Fruit fly (Drosophila melanogaster) whole organism, embryonic: Measurements from ENCODE around the gene mirr.

Source experiments
- Atf-2 ChIP-seq: fragments of 200-800 bp; sonication (Bioruptor generic); optimal IDR thresholded peaks from 2 replicates; lab custom pipeline; 2016; ENCODE audit warnings: missing biosample characterization, missing genetic modification characterization
- Bteb2 ChIP-seq: fragments of 200-800 bp; sonication (Bioruptor generic); optimal IDR thresholded peaks from 2 replicates; lab custom pipeline; 2016; ENCODE audit warnings: missing biosample characterization, missing genetic modification characterization
- CG10267 ChIP-seq: fragments of 200-800 bp; sonication (Bioruptor generic); optimal IDR thresholded peaks from 2 replicates; lab custom pipeline; 2018; ENCODE audit warnings: missing biosample characterization, mild to moderate bottlenecking, missing genetic modification characterization, moderate library complexity
- CG12236 ChIP-seq: fragments of 200-800 bp; sonication (Bioruptor generic); optimal IDR thresholded peaks from 2 replicates; lab custom pipeline; 2016; ENCODE audit warnings: missing biosample characterization, missing genetic modification characterization
- CG15073 ChIP-seq: fragments of 200-800 bp; sonication (Bioruptor generic); optimal IDR thresholded peaks from 2 replicates; lab custom pipeline; 2016; ENCODE audit warnings: missing biosample characterization, missing genetic modification characterization
- CG16779 ChIP-seq: fragments of 200-800 bp; sonication (Bioruptor generic); IDR thresholded peaks from 2 replicates; pipeline ENCODE4 v1.3.6; 2022; ENCODE audit warnings: missing biosample characterization, missing genetic modification characterization
- CG16813 ChIP-seq: fragments of 200-800 bp; sonication (Bioruptor generic); IDR thresholded peaks from 3 replicates; pipeline ENCODE4 v1.3.6; 2022; ENCODE audit warnings: missing biosample characterization, missing genetic modification characterization; ENCODE audit not compliant: partially characterized antibody
- CG17568 ChIP-seq: fragments of 200-800 bp; sonication (Bioruptor generic); optimal IDR thresholded peaks from 2 replicates; lab custom pipeline; 2018; ENCODE audit warnings: missing biosample characterization, mild to moderate bottlenecking, missing genetic modification characterization, moderate library complexity
- CG2889 ChIP-seq: fragments of 200-800 bp; sonication (Bioruptor generic); IDR thresholded peaks from 3 replicates; pipeline ENCODE4 v1.3.6; 2022; ENCODE audit warnings: missing biosample characterization, missing genetic modification characterization
- CG3163 ChIP-seq: fragments of 200-800 bp; sonication (Bioruptor generic); optimal IDR thresholded peaks from 3 replicates; lab custom pipeline; 2016; ENCODE audit warnings: missing biosample characterization, missing genetic modification characterization
- CG4360 ChIP-seq: fragments of 200-800 bp; sonication (Bioruptor generic); IDR thresholded peaks from 2 replicates; pipeline ENCODE4 v1.3.6; 2022; ENCODE audit warnings: missing biosample characterization, missing genetic modification characterization
- CG4707 ChIP-seq: fragments of 200-800 bp; sonication (Bioruptor generic); optimal IDR thresholded peaks from 2 replicates; lab custom pipeline; 2018; ENCODE audit warnings: missing biosample characterization, mild to moderate bottlenecking, missing genetic modification characterization, moderate library complexity
- CG6654 ChIP-seq: fragments of 200-800 bp; sonication (Bioruptor generic); optimal IDR thresholded peaks from 2 replicates; lab custom pipeline; 2017; ENCODE audit warnings: missing biosample characterization, mild to moderate bottlenecking, missing genetic modification characterization
- CG6791 ChIP-seq: fragments of 200-800 bp; sonication (Bioruptor generic); IDR thresholded peaks from 3 replicates; pipeline ENCODE4 v1.3.6; 2022; ENCODE audit warnings: missing biosample characterization, missing genetic modification characterization; ENCODE audit not compliant: partially characterized antibody
- CG6813 ChIP-seq: fragments of 200-800 bp; sonication (Bioruptor generic); optimal IDR thresholded peaks from 2 replicates; lab custom pipeline; 2017; ENCODE audit warnings: missing biosample characterization, missing genetic modification characterization, mild to moderate bottlenecking, moderate library complexity, missing genetic modification reagents
- CG7357 ChIP-seq: fragments of 200-800 bp; sonication (Bioruptor generic); IDR thresholded peaks from 3 replicates; pipeline ENCODE4 v1.3.6; 2022; ENCODE audit warnings: missing biosample characterization, missing genetic modification characterization
- CG8388 ChIP-seq: fragments of 200-800 bp; sonication (Bioruptor generic); optimal IDR thresholded peaks from 2 replicates; lab custom pipeline; 2019; ENCODE audit warnings: missing biosample characterization, mild to moderate bottlenecking, missing genetic modification characterization, moderate library complexity
- CG9727 ChIP-seq: fragments of 200-800 bp; sonication (Bioruptor generic); optimal IDR thresholded peaks from 3 replicates; lab custom pipeline; 2017; ENCODE audit warnings: missing biosample characterization, mild to moderate bottlenecking, missing genetic modification characterization
- CoRest ChIP-seq: fragments of 200-800 bp; sonication (Bioruptor generic); optimal IDR thresholded peaks from 3 replicates; lab custom pipeline; 2018; ENCODE audit warnings: missing biosample characterization, mild to moderate bottlenecking, missing genetic modification characterization, moderate library complexity
- D19A ChIP-seq: fragments of 200-800 bp; optimal IDR thresholded peaks from 3 replicates; lab custom pipeline; 2019; ENCODE audit warnings: missing biosample characterization, mild to moderate bottlenecking, missing genetic modification characterization, moderate library complexity
- E2f2 ChIP-seq: fragments of 200-800 bp; sonication (Bioruptor generic); IDR thresholded peaks from 2 replicates; pipeline ENCODE4 v1.3.6; 2022; ENCODE audit warnings: missing biosample characterization, missing genetic modification characterization
- Ets65A ChIP-seq: fragments of 200-800 bp; sonication (Bioruptor generic); peaks from one replicate; lab custom pipeline; 2016; ENCODE audit warnings: missing biosample characterization, missing genetic modification characterization
- HLH54F ChIP-seq: fragments of 200-800 bp; sonication (Bioruptor generic); optimal IDR thresholded peaks from 3 replicates; lab custom pipeline; 2016; ENCODE audit warnings: missing biosample characterization, missing genetic modification characterization
- HmgZ ChIP-seq: fragments of 200-800 bp; sonication (Bioruptor generic); optimal IDR thresholded peaks from 2 replicates; lab custom pipeline; 2018; ENCODE audit warnings: missing biosample characterization, mild to moderate bottlenecking, missing genetic modification characterization
- Hmx ChIP-seq: fragments of 200-800 bp; sonication (Bioruptor generic); optimal IDR thresholded peaks from 2 replicates; lab custom pipeline; 2016; ENCODE audit warnings: missing biosample characterization, missing genetic modification characterization
- Jarid2 ChIP-seq: fragments of 200-800 bp; sonication (Bioruptor generic); optimal IDR thresholded peaks from 3 replicates; lab custom pipeline; 2017; ENCODE audit warnings: mild to moderate bottlenecking, missing biosample characterization, missing genetic modification reagents, missing genetic modification characterization
- Meics ChIP-seq: fragments of 200-800 bp; sonication (Bioruptor generic); optimal IDR thresholded peaks from 2 replicates; lab custom pipeline; 2017; ENCODE audit warnings: missing biosample characterization, mild to moderate bottlenecking, missing genetic modification characterization
- NC2α ChIP-seq: fragments of 200-800 bp; sonication (Bioruptor generic); optimal IDR thresholded peaks from 2 replicates; lab custom pipeline; 2016; ENCODE audit warnings: missing biosample characterization, missing genetic modification characterization
- NK7.1 ChIP-seq: fragments of 200-800 bp; sonication (Bioruptor generic); optimal IDR thresholded peaks from 3 replicates; lab custom pipeline; 2016; ENCODE audit warnings: missing biosample characterization, missing genetic modification characterization
- Optix ChIP-seq: fragments of 200-800 bp; sonication (Bioruptor generic); IDR thresholded peaks from 3 replicates; pipeline ENCODE4 v1.3.6; 2022; ENCODE audit warnings: missing biosample characterization, missing genetic modification characterization
- Poxn ChIP-seq: fragments of 200-800 bp; sonication (Bioruptor generic); IDR thresholded peaks from 2 replicates; pipeline ENCODE4 v1.3.6; 2022; ENCODE audit warnings: missing biosample characterization, missing genetic modification characterization
- Ptx1 ChIP-seq: fragments of 200-800 bp; sonication (Bioruptor generic); IDR thresholded peaks from 2 replicates; pipeline ENCODE4 v1.3.6; 2022; ENCODE audit warnings: missing biosample characterization, missing genetic modification characterization
- Six4 ChIP-seq: fragments of 200-800 bp; sonication (Bioruptor generic); optimal IDR thresholded peaks from 2 replicates; lab custom pipeline; 2016; ENCODE audit warnings: missing biosample characterization, missing genetic modification characterization
- Usf ChIP-seq: fragments of 200-800 bp; sonication (Bioruptor generic); optimal IDR thresholded peaks from 2 replicates; lab custom pipeline; 2017; ENCODE audit warnings: missing genotype, missing biosample characterization, missing genetic modification characterization
- ap ChIP-seq: fragments of 200-800 bp; sonication (Bioruptor generic); IDR thresholded peaks from 2 replicates; pipeline ENCODE4 v1.3.6; 2022; ENCODE audit warnings: missing biosample characterization, missing genetic modification characterization
- crol ChIP-seq: fragments of 200-800 bp; sonication (Bioruptor generic); IDR thresholded peaks from 2 replicates; pipeline ENCODE4 v1.3.6; 2022; ENCODE audit warnings: missing biosample characterization, missing genetic modification characterization
- ewg ChIP-seq: fragments of 200-800 bp; sonication (Bioruptor generic); optimal IDR thresholded peaks from 3 replicates; lab custom pipeline; 2017; ENCODE audit warnings: mild to moderate bottlenecking, missing biosample characterization, missing genetic modification reagents, missing genetic modification characterization
- gem ChIP-seq: fragments of 200-800 bp; sonication (Bioruptor generic); optimal IDR thresholded peaks from 2 replicates; lab custom pipeline; 2019; ENCODE audit warnings: missing biosample characterization, mild to moderate bottlenecking, missing genetic modification characterization, moderate library complexity
- gro ChIP-seq: fragments of 200-800 bp; sonication (Bioruptor generic); optimal IDR thresholded peaks from 2 replicates; lab custom pipeline; 2016; ENCODE audit warnings: missing biosample characterization, missing genetic modification characterization
- ham ChIP-seq: fragments of 200-800 bp; sonication (Bioruptor generic); IDR thresholded peaks from 2 replicates; pipeline ENCODE4 v1.3.6; 2022; ENCODE audit warnings: missing biosample characterization, missing genetic modification characterization
- hbn ChIP-seq: fragments of 200-800 bp; sonication (Bioruptor generic); IDR thresholded peaks from 2 replicates; pipeline ENCODE4 v1.3.6; 2022; ENCODE audit warnings: missing biosample characterization, missing genetic modification characterization; ENCODE audit not compliant: partially characterized antibody
- insv ChIP-seq, 2 experiments: fragments of 200-800 bp; sonication (Bioruptor generic); optimal IDR thresholded peaks; 3 replicates each; lab custom pipeline; 2016 to 2018; ENCODE audit warnings: missing biosample characterization in 2 of 2, missing genetic modification characterization in 2 of 2
- jing ChIP-seq: fragments of 200-800 bp; sonication (Bioruptor generic); optimal IDR thresholded peaks from 2 replicates; lab custom pipeline; 2018; ENCODE audit warnings: missing biosample characterization, mild to moderate bottlenecking, missing genetic modification characterization
- klu ChIP-seq: fragments of 200-800 bp; sonication (Bioruptor generic); IDR thresholded peaks from 2 replicates; pipeline ENCODE4 v1.3.6; 2022; ENCODE audit warnings: missing biosample characterization, missing genetic modification characterization
- knrl ChIP-seq: fragments of 200-800 bp; sonication (Bioruptor generic); IDR thresholded peaks from 3 replicates; pipeline ENCODE4 v1.3.6; 2022; ENCODE audit warnings: missing biosample characterization, missing genetic modification characterization; ENCODE audit not compliant: partially characterized antibody
- p53 ChIP-seq: fragments of 200-800 bp; sonication (Bioruptor generic); optimal IDR thresholded peaks from 2 replicates; lab custom pipeline; 2016; ENCODE audit warnings: missing biosample characterization, missing genetic modification characterization
- slbo ChIP-seq: fragments of 200-800 bp; sonication (Bioruptor generic); IDR thresholded peaks from 2 replicates; pipeline ENCODE4 v1.3.6; 2022; ENCODE audit warnings: missing biosample characterization, missing genetic modification characterization
- tgo ChIP-seq: fragments of 200-800 bp; sonication (Bioruptor generic); IDR thresholded peaks from 3 replicates; pipeline ENCODE4 v1.3.6; 2022; ENCODE audit warnings: missing biosample characterization, missing genetic modification characterization
- tna ChIP-seq: fragments of 200-800 bp; sonication (Bioruptor generic); IDR thresholded peaks from 2 replicates; pipeline ENCODE4 v1.3.6; 2022; ENCODE audit warnings: missing biosample characterization, missing genetic modification characterization; ENCODE audit not compliant: partially characterized antibody
- wdn ChIP-seq: fragments of 200-800 bp; sonication (Bioruptor generic); IDR thresholded peaks from 2 replicates; pipeline ENCODE4 v1.3.6; 2022; ENCODE audit warnings: missing biosample characterization, missing genetic modification characterization
- z ChIP-seq: fragments of 200-800 bp; sonication (Bioruptor generic); IDR thresholded peaks from 3 replicates; pipeline ENCODE4 v1.3.6; 2022; ENCODE audit warnings: missing biosample characterization, missing genetic modification characterization

The mirr gene

DNA sequence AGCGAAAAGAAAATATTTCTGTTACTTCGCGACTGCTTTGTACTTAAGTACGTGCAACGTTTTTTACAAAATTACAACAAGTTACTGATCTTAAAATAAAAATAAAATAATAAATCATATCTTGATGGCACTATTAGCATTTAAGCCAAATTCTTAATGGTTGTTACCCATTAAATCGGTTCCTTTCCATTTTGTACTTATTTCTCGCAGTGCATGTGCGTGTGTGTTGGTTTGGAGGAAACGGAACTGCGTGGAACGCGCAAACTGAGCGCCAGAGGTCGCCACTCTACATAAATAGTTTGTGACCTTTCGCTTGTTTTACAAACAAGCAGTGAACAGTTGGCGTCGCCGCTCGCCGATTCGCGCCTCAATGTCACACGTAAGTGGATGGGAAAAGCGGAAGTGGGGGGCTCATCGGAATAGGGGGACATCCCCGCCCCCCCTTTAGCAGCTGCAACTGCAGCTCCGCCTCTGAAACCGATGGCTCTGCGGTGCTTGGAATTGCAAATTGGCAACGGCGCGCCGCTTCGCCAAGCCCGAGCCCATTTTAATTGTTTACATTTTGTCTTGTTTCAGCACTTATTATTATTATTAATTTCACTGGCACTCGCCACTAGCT lies 25.3 kb upstream of the mirr start (continued):
- TF ChIP-seq Ptx1 (GFP tag; lab: Robert Waterston, UW) (peak; percentile 15), insv (GFP tag; optimal IDR thresholded peaks at IDR 0.05; lab: Kevin White, UChicago) (no peak), Hmx (GFP tag; lab: Kevin White, UChicago) (no peak), CG6654 (GFP tag; lab: Kevin White, UChicago) (no peak), CG9727 (GFP tag; lab: Kevin White, UChicago) (peak; percentile 66), CG6791 (GFP tag; lab: Robert Waterston, UW) (0 out of 3 replicates have a peak, but pooled peaks have one; percentile 15), Bteb2 (GFP tag; lab: Kevin White, UChicago) (no peak), Six4 (GFP tag; lab: Kevin White, UChicago) (peak; percentile 39), gem (tag; lab: Kevin White, UChicago) (peak; percentile 53), knrl (GFP tag; lab: Robert Waterston, UW) (no peak), D19A (tag; lab: Kevin White, UChicago) (peak; percentile 52), CG16813 (no peak), Jarid2 (peak; percentile 7), jing (GFP tag; lab: Kevin White, UChicago) (peak; percentile 15), Meics (GFP tag; lab: Kevin White, UChicago) (peak; percentile 25), CG2889 (GFP tag; lab: Robert Waterston, UW) (no peak), tna (no peak), slbo (GFP tag; lab: Robert Waterston, UW) (peak; percentile 12; the same call in 1 of the 2 replicates), NC2α (GFP tag; lab: Kevin White, UChicago) (no peak), CG12236 (GFP tag; lab: Kevin White, UChicago) (no peak), ewg (no peak), HmgZ (tag; lab: Kevin White, UChicago) (no peak), crol (GFP tag; lab: Robert Waterston, UW) (peak; percentile 67), Atf-2 (GFP tag; lab: Kevin White, UChicago) (no peak), p53 (no peak), NK7.1 (GFP tag; lab: Kevin White, UChicago) (no peak), HLH54F (GFP tag; lab: Kevin White, UChicago) (no peak), CG4707 (GFP tag; lab: Kevin White, UChicago) (peak; percentile 24), CG17568 (GFP tag; lab: Kevin White, UChicago) (no peak), z (GFP tag; lab: Robert Waterston, UW) (no peak), Usf (GFP tag; lab: Kevin White, UChicago) (no peak), CG16779 (no peak), CG10267 (peak; percentile 40), ap (GFP tag; lab: Robert Waterston, UW) (peak; percentile 11; the same call in 1 of the 2 replicates), CG4360 (GFP tag; lab: Robert Waterston, UW) (peak; percentile 37; the same call in 1 of the 2 replicates), gro (no peak), klu (no peak), E2f2 (GFP tag; lab: Robert Waterston, UW) (peak; percentile 21), tgo (GFP tag; lab: Robert Waterston, UW) (no peak; the same call in 2 of the 3 replicates), wdn (GFP tag; lab: Robert Waterston, UW) (no peak), Poxn (GFP tag; lab: Robert Waterston, UW) (no peak), CG7357 (GFP tag; lab: Robert Waterston, UW) (no peak), CG3163 (no peak), ham (no peak), CG15073 (no peak), CG8388 (GFP tag; lab: Kevin White, UChicago) (peak; percentile 2), CG6813 (GFP tag; lab: Kevin White, UChicago) (peak; percentile 49), CoRest (tag; lab: Kevin White, UChicago) (peak; percentile 43), Optix (GFP tag; lab: Robert Waterston, UW) (no peak), hbn (GFP tag; lab: Robert Waterston, UW) (no peak), Ets65A (peak; percentile 95)
